Fruit fly (Drosophila melanogaster): ENCODE measurements around the gene CG43773.

The CG43773 gene

dm6 chr2L:4012089-4012488 is 4.6 kb downstream of the CG43773 start:
- TF ChIP-seq CG4328 (GFP tag; optimal IDR thresholded peaks at IDR 0.05) (no peak), luna (GFP tag; optimal IDR thresholded peaks at IDR 0.05) (no peak), CG17568 (GFP tag; optimal IDR thresholded peaks at IDR 0.05) (no peak), NK7.1 (GFP tag; optimal IDR thresholded peaks at IDR 0.05) (no peak), CG11723 (GFP tag; optimal IDR thresholded peaks at IDR 0.05) (no peak), tup (GFP tag; optimal IDR thresholded peaks at IDR 0.05) (no peak), CHES-1-like (GFP tag; optimal IDR thresholded peaks at IDR 0.05) (no peak), Side (GFP tag; optimal IDR thresholded peaks at IDR 0.05) (no peak), CG11560 (tag; IDR thresholded peaks at IDR 0.05) (no peak), CG33557 (GFP tag; optimal IDR thresholded peaks at IDR 0.05) (no peak), Hey (tag; optimal IDR thresholded peaks at IDR 0.05) (no peak), CG6689 (GFP tag; IDR thresholded peaks at IDR 0.05) (0 out of 2 replicates have a peak, but pooled peaks have one; percentile 9), caup (GFP tag; optimal IDR thresholded peaks at IDR 0.05; ENCODE audit: severe bottlenecking) (peak; percentile 24), CG11093 (GFP tag; IDR thresholded peaks at IDR 0.05) (no peak), HLHmδ (GFP tag; optimal IDR thresholded peaks at IDR 0.05) (no peak), Dfd (GFP tag; optimal IDR thresholded peaks at IDR 0.05) (no peak), scrt (GFP tag; optimal IDR thresholded peaks at IDR 0.05) (no peak), Xrp1 (GFP tag; IDR thresholded peaks at IDR 0.05) (peak; percentile 29; the same call in 1 of the 2 replicates), toy (GFP tag; IDR thresholded peaks at IDR 0.05) (no peak), GATAe (GFP tag; conservative IDR thresholded peaks at IDR 0.05) (no peak), CG1233 (GFP tag; optimal IDR thresholded peaks at IDR 0.05) (no peak), CG31224 (GFP tag; IDR thresholded peaks at IDR 0.05) (no peak), Hmx (GFP tag; optimal IDR thresholded peaks at IDR 0.05) (no peak), BtbVII (GFP tag; optimal IDR thresholded peaks at IDR 0.05) (no peak), ttk (GFP tag; IDR thresholded peaks at IDR 0.05) (0 out of 2 replicates have a peak, but pooled peaks have one; percentile 8), CG10321 (GFP tag; IDR thresholded peaks at IDR 0.05) (no peak), pfk (GFP tag; optimal IDR thresholded peaks at IDR 0.05) (no peak), CG2678 (tag; optimal IDR thresholded peaks at IDR 0.05) (peak; percentile 37), CG30403 (GFP tag; optimal IDR thresholded peaks at IDR 0.05) (peak; percentile 21), ab (GFP tag; optimal IDR thresholded peaks at IDR 0.05) (no peak), sob (GFP tag; IDR thresholded peaks at IDR 0.05) (no peak), CG9797 (GFP tag; optimal IDR thresholded peaks at IDR 0.05) (no peak), ranshi (GFP tag; IDR thresholded peaks at IDR 0.05) (peak; percentile 35; the same call in 1 of the 2 replicates), CG4424 (GFP tag; optimal IDR thresholded peaks at IDR 0.05) (no peak), HLH3B (GFP tag; IDR thresholded peaks at IDR 0.05) (no peak), gcm2 (GFP tag; optimal IDR thresholded peaks at IDR 0.05) (no peak), CG14710 (tag; optimal IDR thresholded peaks at IDR 0.05) (no peak), CG12659 (GFP tag; optimal IDR thresholded peaks at IDR 0.05) (no peak), zf30C (GFP tag; optimal IDR thresholded peaks at IDR 0.05) (no peak), phol (tag; optimal IDR thresholded peaks at IDR 0.05) (no peak), slbo (GFP tag; IDR thresholded peaks at IDR 0.05) (0 out of 2 replicates have a peak, but pooled peaks have one; percentile 14), CG11504 (tag; optimal IDR thresholded peaks at IDR 0.05) (peak; percentile 42), CG15011 (GFP tag; optimal IDR thresholded peaks at IDR 0.05) (no peak), lab (GFP tag; optimal IDR thresholded peaks at IDR 0.05) (peak; percentile 27), Stat92E (GFP tag; optimal IDR thresholded peaks at IDR 0.05) (no peak), CG15269 (tag; optimal IDR thresholded peaks at IDR 0.05) (peak; percentile 13), Sox102F (GFP tag; optimal IDR thresholded peaks at IDR 0.05) (peak; percentile 45), CG18619 (GFP tag; optimal IDR thresholded peaks at IDR 0.05) (no peak), CG1792 (GFP tag; optimal IDR thresholded peaks at IDR 0.05) (no peak), Fer3 (tag; optimal IDR thresholded peaks at IDR 0.05) (peak; percentile 19), tx (GFP tag; optimal IDR thresholded peaks at IDR 0.05) (no peak)

Data from whole organism, embryonic.